Fruit fly (Drosophila melanogaster): ENCODE results near the gene Cds.

dm6 chr3L:8165436-8165835 is 37.9 kb downstream of the Cds start, which contains the start of gene CG13675:
- TF ChIP-seq CG8478 (optimal IDR thresholded peaks at IDR 0.05) = no peak
- TF ChIP-seq pan (optimal IDR thresholded peaks at IDR 0.05) = no peak
- TF ChIP-seq usp (GFP tag; optimal IDR thresholded peaks at IDR 0.05) = no peak
- TF ChIP-seq psq (optimal IDR thresholded peaks at IDR 0.05) = no peak
- no peak for TF ChIP-seq Dll (optimal IDR thresholded peaks at IDR 0.05)
